Worm (Caenorhabditis elegans) whole organism, mixed stage, embryonic: ENCODE measurements around the gene fntb-1.

Source experiments
- M03D4.4 ChIP-seq: sonication (generic microtip); optimal IDR thresholded peaks from 2 replicates; lab custom pipeline; 2017; ENCODE audit warnings: mild to moderate bottlenecking, missing genetic modification characterization, missing compliant biosample characterization
- bed-3 ChIP-seq: fragments of 200-800 bp; sonication (Bioruptor generic); optimal IDR thresholded peaks from 3 replicates; lab custom pipeline; 2018; ENCODE audit warnings: mild to moderate bottlenecking, missing genetic modification characterization, moderate library complexity, missing compliant biosample characterization
- blmp-1 ChIP-seq: fragments of 150-350 bp; optimal IDR thresholded peaks from 2 replicates; lab custom pipeline; 2014; ENCODE audit warnings: missing biosample characterization, missing genetic modification characterization
- ceh-39 ChIP-seq: fragments of 150-350 bp; optimal IDR thresholded peaks from 2 replicates; lab custom pipeline; 2014; ENCODE audit warnings: missing biosample characterization, missing genetic modification characterization
- ces-1 ChIP-seq: fragments of 150-350 bp; optimal IDR thresholded peaks from 2 replicates; lab custom pipeline; 2014; ENCODE audit warnings: missing biosample characterization, missing genetic modification reagents, missing genetic modification characterization
- cnd-1 ChIP-seq: fragments of 200-800 bp; sonication (Bioruptor generic); optimal IDR thresholded peaks from 2 replicates; lab custom pipeline; 2018; ENCODE audit warnings: mild to moderate bottlenecking, missing genetic modification characterization, missing compliant biosample characterization
- drap-1 ChIP-seq: fragments of 200-800 bp; sonication (Bioruptor generic); optimal IDR thresholded peaks from 3 replicates; lab custom pipeline; 2018; ENCODE audit warnings: mild to moderate bottlenecking, missing genetic modification characterization, missing compliant biosample characterization
- elt-1 ChIP-seq: sonication (generic microtip); optimal IDR thresholded peaks from 2 replicates; lab custom pipeline; 2017; ENCODE audit warnings: missing genetic modification characterization, mild to moderate bottlenecking, missing compliant biosample characterization, antibody characterized with exemption, moderate library complexity, borderline replicate concordance; ENCODE audit not compliant: insufficient read depth
- elt-3 ChIP-seq: fragments of 150-350 bp; optimal IDR thresholded peaks from 2 replicates; lab custom pipeline; 2014; ENCODE audit warnings: missing biosample characterization, missing genetic modification characterization
- flh-1 ChIP-seq: fragments of 200-800 bp; sonication (Bioruptor generic); optimal IDR thresholded peaks from 2 replicates; lab custom pipeline; 2018; ENCODE audit warnings: mild to moderate bottlenecking, missing genetic modification characterization, moderate library complexity, missing compliant biosample characterization
- ham-2 ChIP-seq: fragments of 200-800 bp; sonication (Bioruptor generic); optimal IDR thresholded peaks from 2 replicates; lab custom pipeline; 2018; ENCODE audit warnings: mild to moderate bottlenecking, missing genetic modification characterization, missing compliant biosample characterization
- hlh-1 ChIP-seq: fragments of 150-350 bp; optimal IDR thresholded peaks from 2 replicates; lab custom pipeline; 2014; ENCODE audit warnings: missing biosample characterization, missing genetic modification reagents, missing genetic modification characterization
- lin-13 ChIP-seq: fragments of 150-350 bp; optimal IDR thresholded peaks from 2 replicates; lab custom pipeline; 2014; ENCODE audit warnings: missing biosample characterization, missing genetic modification characterization
- lin-32 ChIP-seq: fragments of 200-800 bp; sonication (Bioruptor generic); optimal IDR thresholded peaks from 2 replicates; lab custom pipeline; 2018; ENCODE audit warnings: mild to moderate bottlenecking, missing genetic modification characterization, missing compliant biosample characterization
- lsy-2 ChIP-seq: fragments of 150-350 bp; optimal IDR thresholded peaks from 2 replicates; lab custom pipeline; 2014; ENCODE audit warnings: missing biosample characterization, missing genetic modification characterization
- mab-5 ChIP-seq: fragments of 150-350 bp; optimal IDR thresholded peaks from 2 replicates; lab custom pipeline; 2014; ENCODE audit warnings: missing biosample characterization, missing genetic modification characterization
- mep-1 ChIP-seq: fragments of 150-350 bp; optimal IDR thresholded peaks from 2 replicates; lab custom pipeline; 2017; ENCODE audit warnings: missing biosample characterization, missing genetic modification reagents, missing genetic modification characterization, inconsistent platforms
- mls-2 ChIP-seq: sonication (generic microtip); optimal IDR thresholded peaks from 2 replicates; lab custom pipeline; 2016; ENCODE audit warnings: mild to moderate bottlenecking, missing genetic modification characterization, moderate library complexity, missing compliant biosample characterization
- nhr-12 ChIP-seq: fragments of 150-350 bp; optimal IDR thresholded peaks from 2 replicates; lab custom pipeline; 2014; ENCODE audit warnings: missing biosample characterization, missing genetic modification characterization
- nhr-2 ChIP-seq: fragments of 150-350 bp; optimal IDR thresholded peaks from 2 replicates; lab custom pipeline; 2014; ENCODE audit warnings: missing biosample characterization, missing genetic modification characterization
- nhr-237 ChIP-seq: fragments of 150-350 bp; optimal IDR thresholded peaks from 2 replicates; lab custom pipeline; 2014; ENCODE audit warnings: missing biosample characterization, missing genetic modification characterization
- nhr-28 ChIP-seq: fragments of 150-350 bp; optimal IDR thresholded peaks from 2 replicates; lab custom pipeline; 2014; ENCODE audit warnings: missing biosample characterization, missing genetic modification characterization
- pha-4 ChIP-seq: fragments of 150-350 bp; optimal IDR thresholded peaks from 2 replicates; lab custom pipeline; 2018; ENCODE audit warnings: missing biosample characterization, missing genetic modification reagents, missing genetic modification characterization
- sem-2 ChIP-seq: fragments of 200-800 bp; sonication (Bioruptor generic); optimal IDR thresholded peaks from 2 replicates; lab custom pipeline; 2018; ENCODE audit warnings: mild to moderate bottlenecking, missing genetic modification characterization, missing compliant biosample characterization
- snpc-4 ChIP-seq: fragments of 150-350 bp; optimal IDR thresholded peaks from 2 replicates; lab custom pipeline; 2014; ENCODE audit warnings: missing biosample characterization, missing genetic modification characterization
- sptf-1 ChIP-seq: sonication (generic microtip); optimal IDR thresholded peaks from 2 replicates; lab custom pipeline; 2017; ENCODE audit warnings: mild to moderate bottlenecking, missing genetic modification characterization, moderate library complexity, missing compliant biosample characterization
- tbx-8 ChIP-seq: fragments of 200-800 bp; sonication (Bioruptor generic); optimal IDR thresholded peaks from 2 replicates; lab custom pipeline; 2018; ENCODE audit warnings: mild to moderate bottlenecking, missing genetic modification characterization, moderate library complexity, missing compliant biosample characterization
- unc-120 ChIP-seq: sonication (generic microtip); optimal IDR thresholded peaks from 2 replicates; lab custom pipeline; 2017; ENCODE audit warnings: missing genetic modification characterization, missing compliant biosample characterization; ENCODE audit not compliant: poor library complexity, severe bottlenecking
- unc-39 ChIP-seq: fragments of 150-350 bp; optimal IDR thresholded peaks from 2 replicates; lab custom pipeline; 2014; ENCODE audit warnings: missing biosample characterization, missing genetic modification characterization
- unc-62 ChIP-seq: fragments of 150-350 bp; optimal IDR thresholded peaks from 2 replicates; lab custom pipeline; 2014; ENCODE audit warnings: missing biosample characterization, missing genetic modification reagents, missing genetic modification characterization
- zip-8 ChIP-seq: fragments of 150-350 bp; optimal IDR thresholded peaks from 2 replicates; lab custom pipeline; 2014; ENCODE audit warnings: missing biosample characterization, missing genetic modification characterization
- ztf-11 ChIP-seq: fragments of 150-350 bp; optimal IDR thresholded peaks from 2 replicates; lab custom pipeline; 2014; ENCODE audit warnings: missing biosample characterization, missing genetic modification characterization

fntb-1 gene

DNA sequence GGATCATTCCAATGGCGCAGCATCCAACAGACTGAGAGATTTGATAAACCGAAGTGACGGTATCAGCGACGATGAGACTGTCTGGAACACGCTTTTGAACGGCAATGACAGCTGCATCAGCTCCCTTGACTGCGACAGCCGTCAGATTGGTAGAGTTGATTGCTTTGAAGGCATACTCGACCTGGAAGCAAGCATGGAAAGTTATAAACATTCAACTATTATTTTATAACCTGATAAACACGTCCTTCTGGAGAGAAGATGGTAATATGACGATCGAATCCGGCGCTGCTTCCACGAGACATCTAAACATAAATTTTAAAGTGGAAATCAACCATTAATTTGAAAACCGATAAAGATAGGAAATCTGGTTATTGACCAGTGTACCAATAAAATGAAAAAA, 25.1 kb upstream of the fntb-1 start, which contains the start of gene pas-1:
Gene pas-1, minus strand, starts transcription at position 302 of the 400 bp plus-strand sequence.
- TF ChIP-seq lin-32 (GFP tag; lab: Kevin White, UChicago) (no peak), snpc-4 (tag; lab: Kevin White, UChicago) (no peak), mls-2 (tag; lab: Kevin White, UChicago) (no peak), sptf-1 (no peak), ces-1 (GFP tag; lab: Kevin White, UChicago) (no peak), unc-120 (no peak), elt-1 (tag; lab: Kevin White, UChicago) (no peak), flh-1 (GFP tag; lab: Kevin White, UChicago) (no peak), ztf-11 (tag; lab: Kevin White, UChicago) (no peak), ham-2 (GFP tag; lab: Kevin White, UChicago) (no peak), unc-62 (GFP tag; lab: Kevin White, UChicago) (no peak)

DNA sequence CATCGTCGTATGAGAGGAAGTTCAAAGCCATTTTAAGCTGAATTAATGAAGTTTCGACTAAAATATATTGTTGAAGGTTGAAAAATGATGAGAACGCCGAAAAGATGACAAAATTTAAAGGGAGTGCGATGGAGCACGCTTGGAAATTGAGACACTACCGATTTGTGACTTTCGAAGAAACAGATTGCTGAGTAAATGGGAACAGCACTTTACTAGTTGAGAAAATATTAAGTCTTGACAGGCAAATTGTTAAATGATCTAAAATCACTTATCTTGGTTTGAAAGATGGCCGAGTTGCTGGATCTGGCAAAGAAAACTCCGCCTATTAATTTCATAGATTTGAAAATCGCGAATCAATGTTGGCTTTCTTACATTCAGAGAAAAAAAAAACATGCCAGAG, 24.2 kb upstream of the fntb-1 start, which contains the start of gene rpoa-12:
Gene rpoa-12, minus strand, starts transcription at position 37 of the 400 bp plus-strand sequence.
- peak; percentile 41 for TF ChIP-seq ces-1 (GFP tag; lab: Kevin White, UChicago)
- peak; percentile 69 for TF ChIP-seq drap-1 (GFP tag; lab: Kevin White, UChicago)
- TF ChIP-seq nhr-2 (tag; lab: Kevin White, UChicago): no peak
- TF ChIP-seq lin-32 (GFP tag; lab: Kevin White, UChicago): no peak
- peak; percentile 21 for TF ChIP-seq mep-1 (tag; lab: Kevin White, UChicago)
- TF ChIP-seq nhr-28 (tag; lab: Kevin White, UChicago): no peak
- no peak for TF ChIP-seq elt-1 (tag; lab: Kevin White, UChicago)
- TF ChIP-seq sem-2 (GFP tag; lab: Kevin White, UChicago): no peak
- peak; percentile 16 for TF ChIP-seq nhr-237 (tag; lab: Kevin White, UChicago)
- TF ChIP-seq zip-8: no peak

DNA sequence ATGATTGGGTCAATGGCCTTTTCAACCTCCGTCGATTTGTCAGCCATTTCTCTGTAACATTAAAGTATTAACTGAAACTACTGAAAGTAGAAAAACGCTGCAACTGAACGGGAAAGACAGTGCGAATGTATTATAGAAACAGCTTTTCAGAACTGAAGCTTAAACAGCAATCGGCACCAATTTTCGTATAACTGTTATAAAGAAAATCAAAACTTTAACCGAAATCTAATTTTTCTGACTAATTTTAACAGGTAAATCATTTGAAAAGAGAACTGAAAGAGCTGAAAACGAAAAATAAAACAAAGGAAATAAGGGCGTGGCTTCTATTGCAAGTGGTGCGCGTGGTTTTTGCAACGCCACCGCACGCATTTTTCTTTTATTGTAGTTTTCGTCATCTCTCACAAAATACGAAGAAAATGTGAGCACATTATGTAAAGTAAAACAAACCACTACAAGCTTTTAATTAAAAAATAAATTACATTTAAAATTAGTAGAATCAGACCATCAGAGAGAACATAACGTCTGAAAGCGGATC, 22.4 kb upstream of the fntb-1 start, which contains the start of gene rrsr-1:
Gene rrsr-1, minus strand, starts transcription at position 51 of the 535 bp plus-strand sequence.
- TF ChIP-seq unc-120 (no peak), drap-1 (GFP tag; lab: Kevin White, UChicago) (peak; percentile 54), lsy-2 (tag; lab: Kevin White, UChicago) (peak; percentile 18), nhr-2 (tag; lab: Kevin White, UChicago) (peak; percentile 12), M03D4.4 (tag; lab: Kevin White, UChicago) (peak; percentile 46), sptf-1 (peak; percentile 36), hlh-1 (tag; lab: Kevin White, UChicago) (peak; percentile 12), mls-2 (tag; lab: Kevin White, UChicago) (no peak)

DNA sequence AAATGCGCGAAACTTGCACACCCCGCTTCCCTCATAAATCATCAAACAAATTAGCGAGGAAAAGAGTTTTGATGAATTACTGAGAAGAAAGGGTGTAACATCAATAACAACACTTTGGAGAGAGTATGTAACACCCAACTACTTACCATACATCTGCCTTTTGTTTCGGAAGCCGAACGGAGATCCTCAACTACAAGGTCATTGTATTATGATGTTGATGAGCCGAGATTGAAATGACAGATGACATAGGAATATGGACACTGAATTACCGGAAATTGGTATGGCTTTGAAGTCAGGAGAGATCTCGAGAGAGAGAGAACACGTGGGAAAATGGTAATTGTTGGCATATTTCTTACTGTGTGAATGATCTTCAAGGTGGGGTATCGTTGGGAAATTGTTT, 21.4 kb upstream of the fntb-1 start:
- TF ChIP-seq ham-2 (GFP tag; lab: Kevin White, UChicago) (peak; percentile 42), ces-1 (GFP tag; lab: Kevin White, UChicago) (no peak), mep-1 (tag; lab: Kevin White, UChicago) (no peak), nhr-12 (tag; lab: Kevin White, UChicago) (no peak), unc-62 (GFP tag; lab: Kevin White, UChicago) (peak; percentile 51)

DNA sequence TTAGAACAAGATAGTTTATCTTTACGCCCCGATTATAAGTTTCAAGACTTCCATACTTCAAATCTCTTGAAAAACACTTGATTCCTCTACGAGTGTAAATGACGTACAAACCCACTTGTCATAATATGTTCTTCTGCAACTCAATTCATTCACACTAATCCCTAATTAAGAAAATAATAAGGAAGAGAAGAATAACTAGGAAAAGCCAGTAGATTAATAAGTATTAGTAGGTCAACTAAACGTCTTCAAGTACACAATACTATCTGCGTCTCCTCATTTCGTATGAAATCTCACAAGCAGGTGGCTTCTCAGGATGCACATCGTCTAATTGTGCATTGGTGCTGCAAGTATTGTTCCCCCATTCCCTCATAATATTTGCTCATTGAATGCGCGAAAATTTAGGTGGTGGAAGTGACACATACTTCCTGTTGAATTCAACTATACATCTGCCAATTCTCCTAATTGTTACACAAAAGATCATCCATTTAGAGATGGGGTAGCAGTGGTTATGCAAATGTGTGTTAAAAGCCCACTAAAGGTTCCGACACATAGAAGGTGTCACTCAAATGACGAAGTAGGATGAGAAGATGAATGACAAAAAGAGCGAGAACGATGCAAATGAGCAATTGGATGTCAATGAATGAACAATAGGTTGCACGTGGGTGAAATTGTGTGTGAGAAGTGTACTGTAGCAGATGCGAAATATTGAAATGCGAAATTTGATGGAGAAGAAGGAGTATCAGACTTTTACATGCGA, 20.2 kb upstream of the fntb-1 start:
- peak; percentile 21 for TF ChIP-seq cnd-1
- peak; percentile 32 for TF ChIP-seq mls-2 (tag; lab: Kevin White, UChicago)
- TF ChIP-seq M03D4.4 (tag; lab: Kevin White, UChicago): no peak
- peak; percentile 25 for TF ChIP-seq nhr-2 (tag; lab: Kevin White, UChicago)
- TF ChIP-seq ces-1 (GFP tag; lab: Kevin White, UChicago): peak; percentile 59

DNA sequence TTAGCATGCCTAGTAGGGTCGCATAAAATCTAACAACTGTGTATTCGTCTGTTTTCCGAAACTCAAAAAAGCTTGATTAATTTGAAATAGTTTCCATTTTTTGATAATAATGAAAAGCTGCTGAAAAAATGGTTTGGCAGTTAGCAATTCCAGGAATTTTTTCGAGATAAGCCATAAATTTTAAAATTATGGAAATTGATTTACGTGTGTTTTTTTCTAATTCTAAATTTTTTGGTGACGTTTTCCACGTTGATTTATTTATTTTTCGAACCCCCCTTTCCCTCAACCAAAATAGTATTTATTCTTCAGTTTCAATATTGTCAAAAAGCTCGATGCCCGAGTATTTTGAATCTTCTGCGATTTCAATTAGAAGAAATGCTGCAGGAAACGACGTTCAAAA, 18.6 kb upstream of the fntb-1 start, which contains the start of gene F23B12.1:
Gene F23B12.1, plus strand, starts transcription at position 301 of the 400 bp plus-strand sequence.
- TF ChIP-seq M03D4.4 (tag; lab: Kevin White, UChicago) (no peak), hlh-1 (tag; lab: Kevin White, UChicago) (no peak), snpc-4 (tag; lab: Kevin White, UChicago) (no peak), blmp-1 (tag; lab: Kevin White, UChicago) (no peak), tbx-8 (GFP tag; lab: Kevin White, UChicago) (no peak), nhr-28 (tag; lab: Kevin White, UChicago) (no peak), nhr-12 (tag; lab: Kevin White, UChicago) (no peak), nhr-2 (tag; lab: Kevin White, UChicago) (no peak), ces-1 (GFP tag; lab: Kevin White, UChicago) (no peak), unc-62 (GFP tag; lab: Kevin White, UChicago) (no peak), ceh-39 (tag; lab: Kevin White, UChicago) (no peak), unc-39 (no peak), nhr-237 (tag; lab: Kevin White, UChicago) (no peak), ham-2 (GFP tag; lab: Kevin White, UChicago) (no peak), bed-3 (GFP tag; lab: Kevin White, UChicago) (no peak), mls-2 (tag; lab: Kevin White, UChicago) (no peak), pha-4 (no peak), lin-13 (no peak), mab-5 (no peak), elt-3 (tag; lab: Kevin White, UChicago) (no peak)
